Fruit fly (Drosophila melanogaster) whole organism, wandering third instar larva: ENCODE measurements around the gene dome.
A peak's percentile ranks its signal among the peaks of the same experiment; 100 is the strongest.

Source experiments
- Abd-B ChIP-seq: fragments of >200 bp; optimal IDR thresholded peaks from 2 replicates; lab custom pipeline; 2017; ENCODE audit warnings: missing biosample characterization, missing genetic modification characterization
- CG9705 ChIP-seq: fragments of 200-800 bp; sonication (Bioruptor generic); optimal IDR thresholded peaks from 2 replicates; lab custom pipeline; 2018; ENCODE audit warnings: missing biosample characterization, mild to moderate bottlenecking, missing genetic modification characterization
- GATAd ChIP-seq: sonication (Bioruptor generic); optimal IDR thresholded peaks from 2 replicates; lab custom pipeline; 2016; ENCODE audit warnings: missing biosample characterization, missing genetic modification characterization
- Hnf4 ChIP-seq: fragments of 200-800 bp; sonication (Bioruptor generic); optimal IDR thresholded peaks from 2 replicates; lab custom pipeline; 2016; ENCODE audit warnings: missing biosample characterization, mild to moderate bottlenecking, missing genetic modification characterization
- Sp1 ChIP-seq: fragments of 200-800 bp; sonication (Bioruptor generic); optimal IDR thresholded peaks from 3 replicates; lab custom pipeline; 2019; ENCODE audit warnings: missing biosample characterization, mild to moderate bottlenecking, missing genetic modification characterization, moderate library complexity
- h ChIP-seq: fragments of 200-800 bp; sonication (Bioruptor generic); optimal IDR thresholded peaks from 3 replicates; lab custom pipeline; 2016; ENCODE audit warnings: missing biosample characterization, mild to moderate bottlenecking, missing genetic modification characterization
- jim ChIP-seq: fragments of 175-275, 200-325 bp; sonication (Bioruptor generic); optimal IDR thresholded peaks from 2 replicates; lab custom pipeline; 2016; ENCODE audit warnings: missing biosample characterization, mild to moderate bottlenecking, missing genetic modification characterization
- pan ChIP-seq: fragments of >200 bp; optimal IDR thresholded peaks from 2 replicates; lab custom pipeline; 2017
- psq ChIP-seq: fragments of 200-800 bp; sonication (Bioruptor generic); optimal IDR thresholded peaks from 3 replicates; lab custom pipeline; 2017; ENCODE audit warnings: missing biosample characterization, mild to moderate bottlenecking, missing genetic modification characterization, moderate library complexity
- tai ChIP-seq: sonication (Bioruptor generic); optimal IDR thresholded peaks from 2 replicates; lab custom pipeline; 2016; ENCODE audit warnings: missing biosample characterization, missing genetic modification characterization
- usp ChIP-seq: fragments of >200 bp; optimal IDR thresholded peaks from 2 replicates; lab custom pipeline; 2017; ENCODE audit warnings: missing biosample characterization, missing genetic modification characterization

DNA sequence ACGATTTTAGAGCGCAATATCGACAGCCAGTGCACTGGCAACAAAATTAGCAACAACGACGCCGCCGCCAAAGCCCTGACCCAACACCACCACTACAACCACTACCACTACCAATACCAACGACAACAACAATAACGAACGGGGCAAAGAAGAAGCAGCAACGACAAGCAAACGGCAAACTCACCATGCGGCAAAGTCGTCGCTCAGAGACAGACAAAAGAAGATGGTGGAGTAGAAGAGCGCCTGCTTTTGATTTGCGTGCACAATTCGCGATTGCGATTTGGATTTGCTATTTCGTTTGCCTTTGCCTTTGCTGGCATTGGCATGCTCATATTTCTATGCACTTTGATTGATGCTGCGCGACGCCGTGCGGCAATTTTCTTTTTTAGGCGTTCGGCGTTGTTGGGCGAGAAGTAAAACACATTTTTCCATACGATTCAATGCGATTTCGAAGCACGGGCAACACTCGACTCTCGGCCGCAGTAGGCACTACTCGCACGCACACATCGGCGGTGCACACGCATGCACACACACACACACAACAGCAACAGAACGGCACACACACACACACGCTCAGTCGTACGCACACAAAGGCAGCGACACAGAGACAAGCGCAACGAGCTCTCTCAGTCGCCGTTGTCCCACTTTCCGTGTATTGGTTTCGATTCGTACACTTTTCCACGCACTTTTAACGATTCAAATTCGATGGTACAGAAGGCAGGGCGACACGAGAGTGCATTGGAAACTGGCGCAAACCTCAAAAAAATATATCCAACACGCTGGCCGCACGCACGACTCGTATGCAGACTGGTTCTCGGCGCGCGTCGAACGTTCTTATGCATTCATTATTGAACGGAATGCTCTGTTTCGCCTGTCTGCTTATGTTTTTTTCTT is 45.6 kb downstream of the dome start:
- no peak for TF ChIP-seq CG9705 (GFP tag; lab: Kevin White, UChicago)
- no peak for TF ChIP-seq psq
- TF ChIP-seq h = peak; percentile 0
- no peak for TF ChIP-seq Hnf4
- TF ChIP-seq jim (GFP tag; lab: Kevin White, UChicago) = no peak
- no peak for TF ChIP-seq usp
- no peak for TF ChIP-seq GATAd (GFP tag; lab: Kevin White, UChicago)
- peak; percentile 61 for TF ChIP-seq Abd-B
- TF ChIP-seq pan (lab: Kevin White, UChicago) = no peak
- TF ChIP-seq tai = no peak
- TF ChIP-seq Sp1 (GFP tag; lab: Kevin White, UChicago) = no peak
